Worm (Caenorhabditis elegans): ENCODE data around the gene C16B8.4.

DNA sequence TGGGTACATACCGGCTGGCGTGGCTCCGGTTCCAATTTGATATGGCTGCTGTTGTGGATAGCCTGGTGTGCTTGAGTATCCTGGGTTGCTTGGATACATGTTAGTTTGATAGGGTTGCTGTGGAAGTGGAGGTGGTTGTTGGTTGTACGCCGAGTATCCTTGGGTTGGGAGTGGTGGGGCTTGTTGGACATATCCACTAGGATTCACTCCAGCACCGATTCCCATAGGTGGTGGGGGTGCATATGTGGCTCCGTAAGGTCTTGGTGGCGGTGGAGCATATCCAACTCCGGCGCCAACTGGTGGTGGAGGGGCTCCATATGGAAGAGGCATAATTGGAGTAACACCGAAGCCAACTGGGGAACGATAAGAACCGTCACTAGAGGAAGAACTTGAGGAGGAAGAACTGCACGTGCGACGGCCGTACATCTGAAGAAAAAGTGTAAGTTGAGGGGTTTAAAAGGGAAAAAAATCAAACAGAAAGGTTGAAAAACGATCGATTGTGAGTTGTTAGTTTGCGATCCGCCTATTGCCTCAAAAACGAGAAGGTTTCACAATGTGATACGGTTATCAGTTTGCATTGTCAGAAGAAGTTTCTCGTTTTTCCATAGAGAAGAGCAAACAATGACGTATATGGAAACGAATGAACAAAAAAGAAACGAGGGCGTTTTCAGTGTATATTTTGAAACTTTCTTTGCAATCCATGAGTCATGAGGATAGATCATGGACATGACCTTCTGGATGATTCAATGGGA, 5.0 kb downstream of the C16B8.4 start, which contains the start of gene C16B8.3:
- TF ChIP-seq ceh-43 (GFP tag; optimal IDR thresholded peaks at IDR 0.05): no peak
- TF ChIP-seq lsy-2 (tag; optimal IDR thresholded peaks at IDR 0.05): no peak
- no peak for TF ChIP-seq mab-5 (tag; optimal IDR thresholded peaks at IDR 0.05)
- TF ChIP-seq unc-62 (GFP tag; optimal IDR thresholded peaks at IDR 0.05): no peak
- TF ChIP-seq ces-1 (GFP tag; optimal IDR thresholded peaks at IDR 0.05): no peak
- TF ChIP-seq cnd-1 (tag; optimal IDR thresholded peaks at IDR 0.05): no peak
- TF ChIP-seq nhr-12 (tag; optimal IDR thresholded peaks at IDR 0.05): no peak
- TF ChIP-seq sptf-1 (tag; optimal IDR thresholded peaks at IDR 0.05): no peak
- TF ChIP-seq snpc-4 (tag; optimal IDR thresholded peaks at IDR 0.05): no peak
- no peak for TF ChIP-seq pha-4 (tag; optimal IDR thresholded peaks at IDR 0.05)
- no peak for TF ChIP-seq drap-1 (GFP tag; optimal IDR thresholded peaks at IDR 0.05)
- no peak for TF ChIP-seq mep-1 (tag; optimal IDR thresholded peaks at IDR 0.05)
- no peak for TF ChIP-seq nhr-237 (tag; optimal IDR thresholded peaks at IDR 0.05)
- no peak for TF ChIP-seq blmp-1 (tag; optimal IDR thresholded peaks at IDR 0.05)
